Fruit fly (Drosophila melanogaster): Measurements from ENCODE around the gene CG14551.

dm6 chr3R:26012288-26012687 is 50.5 kb downstream of the CG14551 start:
- TF ChIP-seq cnc (optimal IDR thresholded peaks at IDR 0.05): no peak
- TF ChIP-seq CG12768 (GFP tag; optimal IDR thresholded peaks at IDR 0.05): no peak
- TF ChIP-seq bab1 (GFP tag; optimal IDR thresholded peaks at IDR 0.05): no peak
- no peak for TF ChIP-seq tj (GFP tag; optimal IDR thresholded peaks at IDR 0.05)
- no peak for TF ChIP-seq pad (GFP tag; optimal IDR thresholded peaks at IDR 0.05)
- TF ChIP-seq CG7101 (tag; optimal IDR thresholded peaks at IDR 0.05): no peak
- no peak for TF ChIP-seq kay (GFP tag; ENCODE audit: borderline replicate concordance)
- no peak for TF ChIP-seq Clk (GFP tag; optimal IDR thresholded peaks at IDR 0.05)

All from whole organism, adult.